Fruit fly (Drosophila melanogaster) whole organism, wandering third instar larva: ENCODE results near the gene CtIP.

Experiments
- Abd-B ChIP-seq: fragments of >200 bp; optimal IDR thresholded peaks from 2 replicates; lab custom pipeline; 2017; ENCODE audit warnings: missing biosample characterization, missing genetic modification characterization
- CG32264 ChIP-seq: fragments of 200-800 bp; sonication (Bioruptor generic); optimal IDR thresholded peaks from 2 replicates; lab custom pipeline; 2016; ENCODE audit warnings: missing biosample characterization, missing genetic modification characterization
- Dfd ChIP-seq: fragments of >200 bp; optimal IDR thresholded peaks from 2 replicates; lab custom pipeline; 2017; ENCODE audit warnings: missing biosample characterization, missing genetic modification characterization
- GATAd ChIP-seq: sonication (Bioruptor generic); optimal IDR thresholded peaks from 2 replicates; lab custom pipeline; 2016; ENCODE audit warnings: missing biosample characterization, missing genetic modification characterization
- HLH106 ChIP-seq: fragments of 200-800 bp; optimal IDR thresholded peaks from 3 replicates; lab custom pipeline; 2019; ENCODE audit warnings: missing biosample characterization, mild to moderate bottlenecking, missing genetic modification characterization, moderate library complexity
- Hnf4 ChIP-seq: fragments of 200-800 bp; sonication (Bioruptor generic); optimal IDR thresholded peaks from 2 replicates; lab custom pipeline; 2016; ENCODE audit warnings: missing biosample characterization, mild to moderate bottlenecking, missing genetic modification characterization
- Hr78 ChIP-seq: fragments of >200 bp; optimal IDR thresholded peaks from 2 replicates; lab custom pipeline; 2017; ENCODE audit warnings: missing biosample characterization, missing genetic modification characterization
- Hr83 ChIP-seq: fragments of 200-300 bp; sonication (Bioruptor generic); optimal IDR thresholded peaks from 2 replicates; lab custom pipeline; 2016; ENCODE audit warnings: missing biosample characterization, mild to moderate bottlenecking, missing genetic modification characterization, moderate library complexity; ENCODE audit not compliant: poor library complexity, severe bottlenecking
- Jra ChIP-seq: sonication (Bioruptor generic); optimal IDR thresholded peaks from 2 replicates; lab custom pipeline; 2016; ENCODE audit warnings: missing biosample characterization, missing genetic modification characterization
- Mio ChIP-seq: sonication (Bioruptor generic); optimal IDR thresholded peaks from 2 replicates; lab custom pipeline; 2016; ENCODE audit warnings: missing biosample characterization, missing genetic modification characterization
- Myc ChIP-seq: fragments of >200 bp; optimal IDR thresholded peaks from 2 replicates; lab custom pipeline; 2017
- N ChIP-seq: fragments of >200 bp; optimal IDR thresholded peaks from 2 replicates; lab custom pipeline; 2018; ENCODE audit warnings: missing biosample characterization, missing external identifiers, missing genetic modification characterization
- OdsH ChIP-seq: fragments of 200-800 bp; sonication (Bioruptor generic); optimal IDR thresholded peaks from 2 replicates; lab custom pipeline; 2016; ENCODE audit warnings: missing biosample characterization, mild to moderate bottlenecking, missing genetic modification characterization
- Rel ChIP-seq, 2 experiments: fragments of 200-800 bp; sonication (Bioruptor generic) in 1 of 2; optimal IDR thresholded peaks; 2 replicates in 1 of 2; 3 replicates in 1 of 2; lab custom pipeline; 2016 to 2019; ENCODE audit warnings: mild to moderate bottlenecking in 2 of 2, missing biosample characterization in 2 of 2, missing genetic modification characterization in 2 of 2, moderate library complexity in 1 of 2
- Sp1 ChIP-seq: fragments of 200-800 bp; sonication (Bioruptor generic); optimal IDR thresholded peaks from 3 replicates; lab custom pipeline; 2019; ENCODE audit warnings: missing biosample characterization, mild to moderate bottlenecking, missing genetic modification characterization, moderate library complexity
- brk ChIP-seq: fragments of 200-800 bp; sonication (Bioruptor generic); optimal IDR thresholded peaks from 2 replicates; lab custom pipeline; 2016; ENCODE audit warnings: missing biosample characterization, mild to moderate bottlenecking, missing genetic modification characterization
- dsf ChIP-seq: sonication (Bioruptor generic); optimal IDR thresholded peaks from 2 replicates; lab custom pipeline; 2016; ENCODE audit warnings: missing biosample characterization, missing genetic modification characterization, borderline replicate concordance
- ey ChIP-seq: fragments of 200-800 bp; sonication (Bioruptor generic); optimal IDR thresholded peaks from 2 replicates; lab custom pipeline; 2016; ENCODE audit warnings: missing biosample characterization, missing genetic modification characterization
- foxo ChIP-seq, 2 experiments: fragments of 200-800 bp; sonication (Bioruptor generic); optimal IDR thresholded peaks; 2 replicates in 1 of 2; 3 replicates in 1 of 2; lab custom pipeline; 2016 to 2017; ENCODE audit warnings: missing biosample characterization in 2 of 2, missing genetic modification characterization in 2 of 2
- fru ChIP-seq: fragments of 200-800 bp; sonication (Bioruptor generic); optimal IDR thresholded peaks from 3 replicates; lab custom pipeline; 2016; ENCODE audit warnings: missing biosample characterization, mild to moderate bottlenecking, missing genetic modification characterization
- h ChIP-seq: fragments of 200-800 bp; sonication (Bioruptor generic); optimal IDR thresholded peaks from 3 replicates; lab custom pipeline; 2016; ENCODE audit warnings: missing biosample characterization, mild to moderate bottlenecking, missing genetic modification characterization
- jim ChIP-seq: fragments of 175-275, 200-325 bp; sonication (Bioruptor generic); optimal IDR thresholded peaks from 2 replicates; lab custom pipeline; 2016; ENCODE audit warnings: missing biosample characterization, mild to moderate bottlenecking, missing genetic modification characterization
- lola ChIP-seq: fragments of >200 bp; optimal IDR thresholded peaks from 2 replicates; lab custom pipeline; 2017; ENCODE audit warnings: missing biosample characterization, missing genetic modification characterization
- pan ChIP-seq: fragments of >200 bp; optimal IDR thresholded peaks from 2 replicates; lab custom pipeline; 2017
- psq ChIP-seq: fragments of 200-800 bp; sonication (Bioruptor generic); optimal IDR thresholded peaks from 3 replicates; lab custom pipeline; 2017; ENCODE audit warnings: missing biosample characterization, mild to moderate bottlenecking, missing genetic modification characterization, moderate library complexity
- rgr ChIP-seq: fragments of 200-800 bp; sonication (Bioruptor generic); optimal IDR thresholded peaks from 3 replicates; lab custom pipeline; 2016; ENCODE audit warnings: missing biosample characterization, mild to moderate bottlenecking, missing genetic modification characterization
- sage ChIP-seq: fragments of 200-800 bp; sonication (Bioruptor generic); optimal IDR thresholded peaks from 2 replicates; lab custom pipeline; 2016; ENCODE audit warnings: missing biosample characterization, mild to moderate bottlenecking, missing genetic modification characterization
- tai ChIP-seq: sonication (Bioruptor generic); optimal IDR thresholded peaks from 2 replicates; lab custom pipeline; 2016; ENCODE audit warnings: missing biosample characterization, missing genetic modification characterization
- woc ChIP-seq: sonication (Bioruptor generic); optimal IDR thresholded peaks from 2 replicates; lab custom pipeline; 2016; ENCODE audit warnings: missing biosample characterization, mild to moderate bottlenecking, missing genetic modification characterization

Gene CtIP

dm6 chr3L:20436069-20436468 is at the start of gene CtIP, which contains the start of gene mRpL15:
Gene CtIP (plus strand): TSS chr3L:20436250.
Gene mRpL15 (minus strand): TSS chr3L:20436209.
- TF ChIP-seq foxo (GFP tag; optimal IDR thresholded peaks at IDR 0.05; lab: Kevin White, UChicago) (no peak), Hr83 (GFP tag; lab: Kevin White, UChicago) (no peak), woc (GFP tag; lab: Kevin White, UChicago) (no peak), Abd-B (GFP tag; lab: Kevin White, UChicago) (no peak), sage (GFP tag; lab: Kevin White, UChicago) (peak; percentile 71)

- TF ChIP-seq h (GFP tag; lab: Kevin White, UChicago) (peak; percentile 59), Sp1 (GFP tag; lab: Kevin White, UChicago) (peak; percentile 5), Jra (GFP tag; lab: Kevin White, UChicago) (peak; percentile 0), Hr83 (GFP tag; lab: Kevin White, UChicago) (peak; percentile 37), Abd-B (GFP tag; lab: Kevin White, UChicago) (no peak), Rel (GFP tag; optimal IDR thresholded peaks at IDR 0.05; lab: Kevin White, UChicago) (no peak), Rel (tag; optimal IDR thresholded peaks at IDR 0.05; lab: Kevin White, UChicago) (peak; percentile 79), brk (GFP tag; lab: Kevin White, UChicago) (no peak), fru (GFP tag; lab: Kevin White, UChicago) (no peak), dsf (GFP tag; lab: Kevin White, UChicago) (no peak), pan (lab: Kevin White, UChicago) (no peak)
- TF ChIP-seq, all 38 proteins: peak for 5
Observed at dm6 chr3L:20387038-20387842, 48.8 kb upstream of the CtIP start.

dm6 chr3L:20387843-20388163 is 48.2 kb upstream of the CtIP start:
- TF ChIP-seq Abd-B (GFP tag; lab: Kevin White, UChicago) = no peak
- no peak for TF ChIP-seq Dfd (GFP tag; lab: Kevin White, UChicago)
- no peak for TF ChIP-seq HLH106 (tag; lab: Kevin White, UChicago)
- TF ChIP-seq dsf (GFP tag; lab: Kevin White, UChicago) = no peak
- TF ChIP-seq lola (GFP tag; lab: Kevin White, UChicago) = no peak
- TF ChIP-seq Myc (lab: Kevin White, UChicago) = no peak
- no peak for TF ChIP-seq Hr78 (GFP tag; lab: Kevin White, UChicago)
- no peak for TF ChIP-seq jim (GFP tag; lab: Kevin White, UChicago)
- TF ChIP-seq CG32264 (GFP tag; lab: Kevin White, UChicago) = no peak
- TF ChIP-seq Hr83 (GFP tag; lab: Kevin White, UChicago) = no peak
- TF ChIP-seq N (GFP tag; lab: Kevin White, UChicago) = no peak
- no peak for TF ChIP-seq rgr (GFP tag; lab: Kevin White, UChicago)
- TF ChIP-seq woc (GFP tag; lab: Kevin White, UChicago) = no peak

- TF ChIP-seq Mio = no peak
- no peak for TF ChIP-seq Hr78 (GFP tag; lab: Kevin White, UChicago)
- TF ChIP-seq foxo (GFP tag; optimal IDR thresholded peaks at IDR 0.05; lab: Kevin White, UChicago) = peak in 1 of 2 experiments; percentile 44
- peak; percentile 57 for TF ChIP-seq ey (GFP tag; lab: Kevin White, UChicago)
- peak; percentile 20 for TF ChIP-seq brk (GFP tag; lab: Kevin White, UChicago)
- TF ChIP-seq OdsH (GFP tag; lab: Kevin White, UChicago) = peak; percentile 40
- peak; percentile 73 for TF ChIP-seq h (GFP tag; lab: Kevin White, UChicago)
- peak; percentile 24 for TF ChIP-seq fru (GFP tag; lab: Kevin White, UChicago)
- peak; percentile 51 for TF ChIP-seq rgr (GFP tag; lab: Kevin White, UChicago)
Observed at dm6 chr3L:20388983-20389382, 47.1 kb upstream of the CtIP start.

- TF ChIP-seq ey (GFP tag; lab: Kevin White, UChicago) = no peak
- no peak for TF ChIP-seq GATAd
- no peak for TF ChIP-seq Myc (lab: Kevin White, UChicago)
- no peak for TF ChIP-seq Mio
- no peak for TF ChIP-seq HLH106 (tag; lab: Kevin White, UChicago)
- TF ChIP-seq Hnf4 = no peak
- no peak for TF ChIP-seq fru (GFP tag; lab: Kevin White, UChicago)
- TF ChIP-seq tai (GFP tag; lab: Kevin White, UChicago) = no peak
- peak; percentile 11 for TF ChIP-seq Jra (GFP tag; lab: Kevin White, UChicago)
- no peak for TF ChIP-seq Rel (GFP tag; optimal IDR thresholded peaks at IDR 0.05; lab: Kevin White, UChicago)
- TF ChIP-seq Rel (tag; optimal IDR thresholded peaks at IDR 0.05; lab: Kevin White, UChicago) = peak; percentile 49
- TF ChIP-seq h (GFP tag; lab: Kevin White, UChicago) = peak; percentile 8
- TF ChIP-seq Sp1 (GFP tag; lab: Kevin White, UChicago) = no peak
- no peak for TF ChIP-seq psq (GFP tag; lab: Kevin White, UChicago)
- TF ChIP-seq Abd-B (GFP tag; lab: Kevin White, UChicago) = no peak
- TF ChIP-seq Dfd (GFP tag; lab: Kevin White, UChicago) = no peak
Observed at dm6 chr3L:20393357-20393756, 42.7 kb upstream of the CtIP start, which contains the start of gene CG33969. Gene CG33969 (minus strand): TSS chr3L:20393553.
